Fruit fly (Drosophila melanogaster) whole organism, embryonic: Measurements from ENCODE around the gene Acp29AB.

Experiments used
- Atf3 ChIP-seq: fragments of 200-800 bp; sonication (Bioruptor generic); optimal IDR thresholded peaks from 3 replicates; lab custom pipeline; 2016; ENCODE audit warnings: missing biosample characterization, missing genetic modification characterization
- BtbVII ChIP-seq: fragments of 200-800 bp; sonication (Bioruptor generic); optimal IDR thresholded peaks from 3 replicates; lab custom pipeline; 2017; ENCODE audit warnings: missing biosample characterization, mild to moderate bottlenecking, missing genetic modification characterization
- CG10959 ChIP-seq: fragments of 200-800 bp; sonication (Bioruptor generic); IDR thresholded peaks from 2 replicates; pipeline ENCODE4 v1.3.6; 2022; ENCODE audit warnings: missing biosample characterization, missing genetic modification characterization
- CG12236 ChIP-seq: fragments of 200-800 bp; sonication (Bioruptor generic); optimal IDR thresholded peaks from 2 replicates; lab custom pipeline; 2016; ENCODE audit warnings: missing biosample characterization, missing genetic modification characterization
- CG12769 ChIP-seq: fragments of 200-800 bp; sonication (Bioruptor generic); optimal IDR thresholded peaks from 2 replicates; lab custom pipeline; 2019; ENCODE audit warnings: missing biosample characterization, mild to moderate bottlenecking, missing genetic modification characterization, moderate library complexity
- CG13287 ChIP-seq: fragments of 200-800 bp; sonication (Bioruptor generic); IDR thresholded peaks from 2 replicates; pipeline ENCODE4 v1.3.6; 2022; ENCODE audit warnings: missing biosample characterization, missing genetic modification characterization; ENCODE audit not compliant: partially characterized antibody
- CG13894 ChIP-seq: fragments of 200-800 bp; sonication (Bioruptor generic); optimal IDR thresholded peaks from 3 replicates; lab custom pipeline; 2018; ENCODE audit warnings: missing biosample characterization, mild to moderate bottlenecking, missing genetic modification characterization, moderate library complexity
- CG15011 ChIP-seq: fragments of 200-800 bp; sonication (Bioruptor generic); optimal IDR thresholded peaks from 3 replicates; lab custom pipeline; 2018; ENCODE audit warnings: missing biosample characterization, mild to moderate bottlenecking, missing genetic modification characterization
- CG1647 ChIP-seq: fragments of 200-800 bp; sonication (Bioruptor generic); optimal IDR thresholded peaks from 3 replicates; lab custom pipeline; 2016; ENCODE audit warnings: missing biosample characterization, missing genetic modification characterization
- CG16863 ChIP-seq: fragments of 200-800 bp; sonication (Bioruptor generic); optimal IDR thresholded peaks from 3 replicates; lab custom pipeline; 2016; ENCODE audit warnings: missing biosample characterization, missing genetic modification characterization
- CG18599 ChIP-seq: fragments of 200-800 bp; sonication (Bioruptor generic); optimal IDR thresholded peaks from 3 replicates; lab custom pipeline; 2017; ENCODE audit warnings: missing biosample characterization, missing genetic modification characterization, mild to moderate bottlenecking, moderate library complexity, missing genetic modification reagents
- CG31388 ChIP-seq: fragments of 200-800 bp; sonication (Bioruptor generic); optimal IDR thresholded peaks from 2 replicates; lab custom pipeline; 2016; ENCODE audit warnings: missing biosample characterization, missing genetic modification characterization
- CG34422 ChIP-seq: fragments of 200-800 bp; sonication (Bioruptor generic); IDR thresholded peaks from 3 replicates; pipeline ENCODE4 v1.3.6; 2022; ENCODE audit warnings: missing biosample characterization, missing genetic modification characterization
- CG3726 ChIP-seq: fragments of 200-800 bp; sonication (Bioruptor generic); IDR thresholded peaks from 3 replicates; pipeline ENCODE4, ENCODE4 v1.3.6; 2022; ENCODE audit warnings: missing biosample characterization, missing genetic modification characterization
- CG4404 ChIP-seq: fragments of 200-800 bp; sonication (Bioruptor generic); IDR thresholded peaks from 2 replicates; pipeline ENCODE4 v1.3.6; 2022; ENCODE audit warnings: missing biosample characterization, missing genetic modification characterization
- CG5180 ChIP-seq: fragments of 200-800 bp; sonication (Bioruptor generic); optimal IDR thresholded peaks from 3 replicates; lab custom pipeline; 2017; ENCODE audit warnings: missing biosample characterization, missing genetic modification characterization, mild to moderate bottlenecking, moderate library complexity, missing genetic modification reagents
- CG9215 ChIP-seq: fragments of 200-800 bp; sonication (Bioruptor generic); IDR thresholded peaks from 2 replicates; pipeline ENCODE4 v1.3.6; 2022; ENCODE audit warnings: missing biosample characterization, missing genetic modification characterization
- CG9609 ChIP-seq: fragments of 200-800 bp; sonication (Bioruptor generic); optimal IDR thresholded peaks from 3 replicates; lab custom pipeline; 2016; ENCODE audit warnings: missing biosample characterization, missing genetic modification characterization
- CG9876 ChIP-seq: fragments of 200-800 bp; sonication (Bioruptor generic); optimal IDR thresholded peaks from 2 replicates; lab custom pipeline; 2016; ENCODE audit warnings: missing biosample characterization, missing genetic modification characterization
- Camta ChIP-seq: fragments of 200-800 bp; sonication (Bioruptor generic); optimal IDR thresholded peaks from 2 replicates; lab custom pipeline; 2016; ENCODE audit warnings: missing biosample characterization, missing genetic modification characterization
- Drgx ChIP-seq: fragments of 200-800 bp; sonication (Bioruptor generic); IDR thresholded peaks from 2 replicates; pipeline ENCODE4 v1.3.6; 2022; ENCODE audit warnings: missing biosample characterization, missing genetic modification characterization
- Gsc ChIP-seq: fragments of 200-800 bp; sonication (Bioruptor generic); IDR thresholded peaks from 2 replicates; pipeline ENCODE4 v1.3.6; 2022; ENCODE audit warnings: missing biosample characterization, missing genetic modification characterization
- HHEX ChIP-seq: fragments of 200-800 bp; sonication (Bioruptor generic); optimal IDR thresholded peaks from 3 replicates; lab custom pipeline; 2017; ENCODE audit warnings: missing biosample characterization, mild to moderate bottlenecking, missing genetic modification characterization, missing genetic modification reagents
- Hmx ChIP-seq: fragments of 200-800 bp; sonication (Bioruptor generic); optimal IDR thresholded peaks from 2 replicates; lab custom pipeline; 2016; ENCODE audit warnings: missing biosample characterization, missing genetic modification characterization
- Lpt ChIP-seq: fragments of >200 bp; optimal IDR thresholded peaks from 2 replicates; lab custom pipeline; 2018; ENCODE audit warnings: missing biosample characterization, missing genetic modification characterization
- Nf-YA ChIP-seq: fragments of 200-800 bp; sonication (Bioruptor generic); IDR thresholded peaks from 2 replicates; pipeline ENCODE4 v1.3.6; 2022; ENCODE audit warnings: missing biosample characterization, missing genetic modification characterization
- Sox102F ChIP-seq: fragments of 200-800 bp; sonication (Bioruptor generic); optimal IDR thresholded peaks from 2 replicates; lab custom pipeline; 2018; ENCODE audit warnings: missing biosample characterization, mild to moderate bottlenecking, missing genetic modification characterization, moderate library complexity
- ac ChIP-seq: fragments of 200-800 bp; sonication (Bioruptor generic); optimal IDR thresholded peaks from 3 replicates; lab custom pipeline; 2017; ENCODE audit warnings: missing biosample characterization, mild to moderate bottlenecking, missing genetic modification characterization
- amos ChIP-seq: fragments of 200-800 bp; sonication (Bioruptor generic); IDR thresholded peaks from 2 replicates; pipeline ENCODE4 v1.3.6; 2022; ENCODE audit warnings: missing biosample characterization, missing genetic modification characterization; ENCODE audit not compliant: partially characterized antibody
- ase ChIP-seq: fragments of 200-800 bp; sonication (Bioruptor generic); IDR thresholded peaks from 3 replicates; pipeline ENCODE4 v1.3.6; 2022; ENCODE audit warnings: missing biosample characterization, missing genetic modification characterization
- ci ChIP-seq: fragments of 200-800 bp; sonication (Bioruptor generic); IDR thresholded peaks from 3 replicates; pipeline ENCODE4 v1.3.6; 2022; ENCODE audit warnings: missing biosample characterization, missing genetic modification characterization
- crp ChIP-seq, 2 experiments: fragments of 200-800 bp; sonication (Bioruptor generic); optimal IDR thresholded peaks; 2 replicates in 1 of 2; 3 replicates in 1 of 2; lab custom pipeline; 2017; ENCODE audit warnings: missing biosample characterization in 2 of 2, missing genetic modification characterization in 2 of 2, mild to moderate bottlenecking in 1 of 2, moderate library complexity in 1 of 2
- cwo ChIP-seq: fragments of 200-800 bp; sonication (Bioruptor generic); optimal IDR thresholded peaks from 3 replicates; lab custom pipeline; 2017; ENCODE audit warnings: missing biosample characterization, missing genetic modification characterization, mild to moderate bottlenecking, moderate library complexity, missing genetic modification reagents
- dimm ChIP-seq: fragments of 200-800 bp; sonication (Bioruptor generic); IDR thresholded peaks from 2 replicates; pipeline ENCODE4 v1.3.6; 2022; ENCODE audit warnings: missing biosample characterization, missing genetic modification characterization
- ems ChIP-seq: fragments of 200-800 bp; sonication (Bioruptor generic); optimal IDR thresholded peaks from 3 replicates; lab custom pipeline; 2016; ENCODE audit warnings: missing biosample characterization, missing genetic modification characterization
- en ChIP-seq: fragments of 200-800 bp; sonication (Bioruptor generic); optimal IDR thresholded peaks from 2 replicates; lab custom pipeline; 2016; ENCODE audit warnings: missing biosample characterization, missing genetic modification characterization
- fu2 ChIP-seq: fragments of 200-800 bp; sonication (Bioruptor generic); optimal IDR thresholded peaks from 2 replicates; lab custom pipeline; 2016; ENCODE audit warnings: missing biosample characterization, missing genetic modification characterization
- hb ChIP-seq: fragments of 200-800 bp; sonication (Bioruptor generic); IDR thresholded peaks from 3 replicates; pipeline ENCODE4 v1.3.6; 2022; ENCODE audit warnings: missing biosample characterization, missing genetic modification characterization; ENCODE audit not compliant: partially characterized antibody
- jing ChIP-seq: fragments of 200-800 bp; sonication (Bioruptor generic); optimal IDR thresholded peaks from 2 replicates; lab custom pipeline; 2018; ENCODE audit warnings: missing biosample characterization, mild to moderate bottlenecking, missing genetic modification characterization
- jumu ChIP-seq: fragments of 200-800 bp; sonication (Bioruptor generic); optimal IDR thresholded peaks from 3 replicates; lab custom pipeline; 2016; ENCODE audit warnings: missing biosample characterization, missing genetic modification characterization
- kni ChIP-seq: fragments of 200-800 bp; sonication (Bioruptor generic); optimal IDR thresholded peaks from 3 replicates; lab custom pipeline; 2017; ENCODE audit warnings: mild to moderate bottlenecking, missing biosample characterization, missing genetic modification reagents, missing genetic modification characterization
- knrl ChIP-seq: fragments of 200-800 bp; sonication (Bioruptor generic); IDR thresholded peaks from 3 replicates; pipeline ENCODE4 v1.3.6; 2022; ENCODE audit warnings: missing biosample characterization, missing genetic modification characterization; ENCODE audit not compliant: partially characterized antibody
- maf-S ChIP-seq: fragments of 200-800 bp; sonication (Bioruptor generic); optimal IDR thresholded peaks from 2 replicates; lab custom pipeline; 2016; ENCODE audit warnings: missing biosample characterization, missing genetic modification characterization
- odd ChIP-seq: fragments of 200-800 bp; sonication (Bioruptor generic); optimal IDR thresholded peaks from 2 replicates; lab custom pipeline; 2017; ENCODE audit warnings: missing biosample characterization, mild to moderate bottlenecking, missing genetic modification characterization
- otp ChIP-seq: fragments of 200-800 bp; sonication (Bioruptor generic); IDR thresholded peaks from 3 replicates; pipeline ENCODE4, ENCODE4 v1.3.6; 2022; ENCODE audit warnings: missing biosample characterization, missing genetic modification characterization
- psq ChIP-seq: fragments of 200-800 bp; sonication (Bioruptor generic); optimal IDR thresholded peaks from 2 replicates; lab custom pipeline; 2017; ENCODE audit warnings: missing biosample characterization, missing genetic modification characterization
- schlank ChIP-seq: fragments of 200-800 bp; sonication (Bioruptor generic); optimal IDR thresholded peaks from 2 replicates; lab custom pipeline; 2018; ENCODE audit warnings: missing biosample characterization, mild to moderate bottlenecking, missing genetic modification characterization
- slou ChIP-seq: fragments of 200-800 bp; sonication (Bioruptor generic); optimal IDR thresholded peaks from 3 replicates; lab custom pipeline; 2016; ENCODE audit warnings: missing biosample characterization, missing genetic modification characterization
- zfh2 ChIP-seq: fragments of 200-800 bp; sonication (Bioruptor generic); optimal IDR thresholded peaks from 2 replicates; lab custom pipeline; 2016; ENCODE audit warnings: missing biosample characterization, missing genetic modification characterization

The Acp29AB gene

dm6 chr2L:8365701-8366643, 27.1 kb downstream of the Acp29AB start, which contains the start of gene Pp2A-29B (continued):
- no peak for TF ChIP-seq CG3726 (GFP tag; lab: Robert Waterston, UW)
- peak; percentile 55 for TF ChIP-seq kni (GFP tag; lab: Kevin White, UChicago)
- no peak for TF ChIP-seq jing (GFP tag; lab: Kevin White, UChicago)
- no peak for TF ChIP-seq CG13894
- TF ChIP-seq knrl (GFP tag; lab: Robert Waterston, UW) = peak; percentile 100
- no peak for TF ChIP-seq ase (GFP tag; lab: Robert Waterston, UW)
- TF ChIP-seq schlank = no peak
- no peak for TF ChIP-seq CG18599 (GFP tag; lab: Kevin White, UChicago)
- TF ChIP-seq zfh2 (GFP tag; lab: Kevin White, UChicago) = peak; percentile 29
- TF ChIP-seq en = no peak
- no peak for TF ChIP-seq CG9876 (GFP tag; lab: Kevin White, UChicago)
- TF ChIP-seq Camta (GFP tag; lab: Kevin White, UChicago) = no peak
- TF ChIP-seq CG12236 = no peak
- TF ChIP-seq HHEX = no peak
- no peak for TF ChIP-seq dimm (GFP tag; lab: Robert Waterston, UW)
- TF ChIP-seq ac (GFP tag; lab: Kevin White, UChicago) = no peak
- no peak for TF ChIP-seq CG10959
- TF ChIP-seq ems = no peak
- TF ChIP-seq maf-S (GFP tag; lab: Kevin White, UChicago) = no peak
- TF ChIP-seq Atf3 (GFP tag; lab: Kevin White, UChicago) = peak; percentile 0
- TF ChIP-seq slou (GFP tag; lab: Kevin White, UChicago) = peak; percentile 59
- no peak for TF ChIP-seq CG12769 (tag; lab: Kevin White, UChicago)
- TF ChIP-seq otp (GFP tag; lab: Robert Waterston, UW) = no peak
- no peak for TF ChIP-seq cwo
- no peak for TF ChIP-seq Nf-YA
- TF ChIP-seq jumu (GFP tag; lab: Kevin White, UChicago) = no peak
- no peak for TF ChIP-seq CG1647 (GFP tag; lab: Kevin White, UChicago)
- no peak for TF ChIP-seq CG5180 (GFP tag; lab: Kevin White, UChicago)
- no peak for TF ChIP-seq Gsc (GFP tag; lab: Robert Waterston, UW)
- TF ChIP-seq Lpt (GFP tag; lab: Kevin White, UChicago) = no peak
- TF ChIP-seq amos (GFP tag; lab: Robert Waterston, UW) = peak; percentile 98
- TF ChIP-seq CG9215 (GFP tag; lab: Robert Waterston, UW) = no peak
- TF ChIP-seq Drgx (GFP tag; lab: Robert Waterston, UW) = no peak
- TF ChIP-seq CG31388 (GFP tag; lab: Kevin White, UChicago) = no peak
- TF ChIP-seq Hmx (GFP tag; lab: Kevin White, UChicago) = no peak
- peak; percentile 99 for TF ChIP-seq CG13287 (GFP tag; lab: Robert Waterston, UW)
- no peak for TF ChIP-seq odd (GFP tag; lab: Kevin White, UChicago)
- TF ChIP-seq Sox102F = no peak
- no peak for TF ChIP-seq BtbVII (GFP tag; lab: Kevin White, UChicago)
- TF ChIP-seq psq (GFP tag; lab: Kevin White, UChicago) = no peak
- no peak for TF ChIP-seq fu2 (GFP tag; lab: Kevin White, UChicago)
- no peak for TF ChIP-seq CG4404 (GFP tag; lab: Robert Waterston, UW)
- no peak for TF ChIP-seq CG9609 (GFP tag; lab: Kevin White, UChicago)
- TF ChIP-seq CG34422 (GFP tag; lab: Robert Waterston, UW) = no peak; the same call in 2 of the 3 replicates
- TF ChIP-seq CG15011 = no peak
- TF ChIP-seq hb = peak; percentile 99
- no peak for TF ChIP-seq CG16863
- TF ChIP-seq crp (GFP tag; optimal IDR thresholded peaks at IDR 0.05; lab: Kevin White, UChicago) = no peak
- no peak for TF ChIP-seq ci (GFP tag; lab: Robert Waterston, UW)
